Fruit fly (Drosophila melanogaster): ENCODE data around the gene mtDNA-helicase.

mtDNA-helicase gene

dm6 chr2L:9919949-9920348 is 26.7 kb upstream of the mtDNA-helicase start, which contains the start of gene CG4594:
CG4594 (plus strand) TSS chr2L:9920160.
- TF ChIP-seq CG1832 (GFP tag; optimal IDR thresholded peaks at IDR 0.05) (no peak), Dref (GFP tag; IDR thresholded peaks at IDR 0.05) (peak; percentile 66), crp (GFP tag; optimal IDR thresholded peaks at IDR 0.05) (peak in 1 of 2 experiments; percentile 71), Ssrp (tag; optimal IDR thresholded peaks at IDR 0.05) (no peak), CG6791 (GFP tag; IDR thresholded peaks at IDR 0.05; ENCODE audit: partially characterized antibody) (peak; percentile 15; the same call in 2 of the 3 replicates), Elba2 (GFP tag; optimal IDR thresholded peaks at IDR 0.05) (no peak), pzg (GFP tag; optimal IDR thresholded peaks at IDR 0.05) (peak; percentile 17), MESR4 (GFP tag; optimal IDR thresholded peaks at IDR 0.05) (no peak), cwo (GFP tag; optimal IDR thresholded peaks at IDR 0.05) (no peak), sqz (GFP tag; optimal IDR thresholded peaks at IDR 0.05) (no peak), B-H1 (GFP tag; IDR thresholded peaks at IDR 0.05) (no peak), Taf1 (GFP tag; IDR thresholded peaks at IDR 0.05) (no peak), CG12219 (GFP tag; optimal IDR thresholded peaks at IDR 0.05) (no peak), Dll (GFP tag; IDR thresholded peaks at IDR 0.05; ENCODE audit: partially characterized antibody) (no peak), ato (GFP tag; IDR thresholded peaks at IDR 0.05; ENCODE audit: partially characterized antibody) (no peak), CG11560 (tag; IDR thresholded peaks at IDR 0.05) (peak; percentile 92), CG18599 (GFP tag; optimal IDR thresholded peaks at IDR 0.05) (no peak), Scr (GFP tag; IDR thresholded peaks at IDR 0.05; ENCODE audit: partially characterized antibody) (0 out of 2 replicates have a peak, but pooled peaks have one; percentile 32), p53 (GFP tag; optimal IDR thresholded peaks at IDR 0.05) (no peak), CG18619 (GFP tag; optimal IDR thresholded peaks at IDR 0.05) (no peak), CG9876 (GFP tag; optimal IDR thresholded peaks at IDR 0.05) (no peak), E2f2 (GFP tag; IDR thresholded peaks at IDR 0.05) (peak; percentile 80), dm (GFP tag; optimal IDR thresholded peaks at IDR 0.05) (no peak), Eip74EF (GFP tag; optimal IDR thresholded peaks at IDR 0.05) (no peak), Dp (GFP tag; optimal IDR thresholded peaks at IDR 0.05) (peak; percentile 69), jing (GFP tag; optimal IDR thresholded peaks at IDR 0.05) (no peak), Dip3 (GFP tag; optimal IDR thresholded peaks at IDR 0.05) (no peak), CG31441 (GFP tag; IDR thresholded peaks at IDR 0.05) (no peak), Xbp1 (GFP tag; optimal IDR thresholded peaks at IDR 0.05) (no peak), gem (tag; optimal IDR thresholded peaks at IDR 0.05) (no peak), CG11723 (GFP tag; optimal IDR thresholded peaks at IDR 0.05) (no peak), exex (tag; optimal IDR thresholded peaks at IDR 0.05) (peak; percentile 22), HLH4C (GFP tag; IDR thresholded peaks at IDR 0.05; ENCODE audit: partially characterized antibody) (peak; percentile 23; the same call in 1 of the 3 replicates), Kr (GFP tag; optimal IDR thresholded peaks at IDR 0.05) (no peak), sens (GFP tag) (no peak), Dek (tag; optimal IDR thresholded peaks at IDR 0.05) (no peak), grau (tag; optimal IDR thresholded peaks at IDR 0.05) (no peak), CG4820 (GFP tag; optimal IDR thresholded peaks at IDR 0.05) (no peak), eve (GFP tag; optimal IDR thresholded peaks at IDR 0.05) (no peak), her (GFP tag; optimal IDR thresholded peaks at IDR 0.05) (no peak), psq (GFP tag; optimal IDR thresholded peaks at IDR 0.05) (no peak), CG2116 (GFP tag; optimal IDR thresholded peaks at IDR 0.05) (peak; percentile 3), Deaf1 (tag; optimal IDR thresholded peaks at IDR 0.05) (no peak), CG6175 (GFP tag; IDR thresholded peaks at IDR 0.05) (no peak), CG15073 (GFP tag; optimal IDR thresholded peaks at IDR 0.05) (no peak), tna (GFP tag; IDR thresholded peaks at IDR 0.05; ENCODE audit: partially characterized antibody) (peak; percentile 16; the same call in 1 of the 2 replicates), nerfin-2 (GFP tag; IDR thresholded peaks at IDR 0.05; ENCODE audit: partially characterized antibody) (peak; percentile 41; the same call in 1 of the 2 replicates), CG7963 (GFP tag; IDR thresholded peaks at IDR 0.05; ENCODE audit: partially characterized antibody) (peak; percentile 13; the same call in 2 of the 3 replicates), mam (GFP tag; optimal IDR thresholded peaks at IDR 0.05) (no peak)

Data from whole organism, embryonic.